Fruit fly (Drosophila melanogaster): Measurements from ENCODE around the gene Dred.

dm6 chr3L:19528547-19528946 lies 15.5 kb downstream of the Dred start:
- TF ChIP-seq lola (GFP tag; optimal IDR thresholded peaks at IDR 0.05) (no peak), Dfd (GFP tag; optimal IDR thresholded peaks at IDR 0.05) (no peak), sv (GFP tag; optimal IDR thresholded peaks at IDR 0.05) (no peak), Rel (GFP tag; optimal IDR thresholded peaks at IDR 0.05) (no peak), Rel (tag; optimal IDR thresholded peaks at IDR 0.05) (no peak), dmrt93B (GFP tag; optimal IDR thresholded peaks at IDR 0.05) (no peak), GATAd (GFP tag; optimal IDR thresholded peaks at IDR 0.05) (no peak), woc (GFP tag; optimal IDR thresholded peaks at IDR 0.05) (no peak), Sp1 (GFP tag; optimal IDR thresholded peaks at IDR 0.05) (no peak), psq (GFP tag; optimal IDR thresholded peaks at IDR 0.05) (no peak), Dif (GFP tag; optimal IDR thresholded peaks at IDR 0.05; ENCODE audit: partially characterized antibody) (no peak), usp (GFP tag; optimal IDR thresholded peaks at IDR 0.05) (no peak)

Measured in whole organism, wandering third instar larva.